Worm (Caenorhabditis elegans): ENCODE measurements around the gene fbxc-51.

DNA sequence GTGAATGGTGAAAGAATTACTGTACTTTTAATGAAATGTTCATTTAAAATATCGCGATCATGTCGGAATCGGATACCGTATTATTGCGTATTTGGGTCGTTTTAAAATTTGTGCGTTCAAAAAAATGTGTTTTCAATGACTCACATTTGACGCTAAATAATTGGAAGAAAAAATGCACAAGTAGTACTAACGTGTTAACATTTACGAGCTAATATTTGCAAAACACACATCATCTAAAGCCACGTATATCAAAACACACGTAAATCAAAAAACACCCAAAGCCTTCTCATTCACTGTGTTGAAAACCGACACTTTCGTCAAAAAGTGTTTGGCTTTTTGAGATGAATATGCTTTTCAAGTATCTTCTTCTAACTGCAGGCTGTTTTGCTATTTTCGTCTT lies 43.1 kb upstream of the fbxc-51 start, which contains the start of gene F28A10.1:
- TF ChIP-seq grh-1 (GFP tag; IDR thresholded peaks at IDR 0.05) (no peak), nhr-71 (tag; optimal IDR thresholded peaks at IDR 0.05) (no peak), sptf-1 (tag; optimal IDR thresholded peaks at IDR 0.05) (no peak)

All from whole organism, L1 larva.